Fruit fly (Drosophila melanogaster) whole organism, wandering third instar larva: ENCODE results near the gene drd.

Source experiments
- CG32264 ChIP-seq: fragments of 200-800 bp; sonication (Bioruptor generic); optimal IDR thresholded peaks from 2 replicates; lab custom pipeline; 2016; ENCODE audit warnings: missing biosample characterization, missing genetic modification characterization
- Dfd ChIP-seq: fragments of >200 bp; optimal IDR thresholded peaks from 2 replicates; lab custom pipeline; 2017; ENCODE audit warnings: missing biosample characterization, missing genetic modification characterization
- Hnf4 ChIP-seq: fragments of 200-800 bp; sonication (Bioruptor generic); optimal IDR thresholded peaks from 2 replicates; lab custom pipeline; 2016; ENCODE audit warnings: missing biosample characterization, mild to moderate bottlenecking, missing genetic modification characterization
- Hr78 ChIP-seq: fragments of >200 bp; optimal IDR thresholded peaks from 2 replicates; lab custom pipeline; 2017; ENCODE audit warnings: missing biosample characterization, missing genetic modification characterization
- br ChIP-seq: fragments of 200-800 bp; sonication (Bioruptor generic); optimal IDR thresholded peaks from 2 replicates; lab custom pipeline; 2016; ENCODE audit warnings: missing biosample characterization, missing genetic modification characterization
- dmrt93B ChIP-seq: fragments of 200-800 bp; sonication (Bioruptor generic); optimal IDR thresholded peaks from 2 replicates; lab custom pipeline; 2018; ENCODE audit warnings: missing biosample characterization, mild to moderate bottlenecking, missing genetic modification characterization
- dsf ChIP-seq: sonication (Bioruptor generic); optimal IDR thresholded peaks from 2 replicates; lab custom pipeline; 2016; ENCODE audit warnings: missing biosample characterization, missing genetic modification characterization, borderline replicate concordance
- foxo ChIP-seq, 2 experiments: fragments of 200-800 bp; sonication (Bioruptor generic); optimal IDR thresholded peaks; 2 replicates in 1 of 2; 3 replicates in 1 of 2; lab custom pipeline; 2016 to 2017; ENCODE audit warnings: missing biosample characterization in 2 of 2, missing genetic modification characterization in 2 of 2
- psq ChIP-seq: fragments of 200-800 bp; sonication (Bioruptor generic); optimal IDR thresholded peaks from 3 replicates; lab custom pipeline; 2017; ENCODE audit warnings: missing biosample characterization, mild to moderate bottlenecking, missing genetic modification characterization, moderate library complexity
- tai ChIP-seq: sonication (Bioruptor generic); optimal IDR thresholded peaks from 2 replicates; lab custom pipeline; 2016; ENCODE audit warnings: missing biosample characterization, missing genetic modification characterization
- usp ChIP-seq: fragments of >200 bp; optimal IDR thresholded peaks from 2 replicates; lab custom pipeline; 2017; ENCODE audit warnings: missing biosample characterization, missing genetic modification characterization

DNA sequence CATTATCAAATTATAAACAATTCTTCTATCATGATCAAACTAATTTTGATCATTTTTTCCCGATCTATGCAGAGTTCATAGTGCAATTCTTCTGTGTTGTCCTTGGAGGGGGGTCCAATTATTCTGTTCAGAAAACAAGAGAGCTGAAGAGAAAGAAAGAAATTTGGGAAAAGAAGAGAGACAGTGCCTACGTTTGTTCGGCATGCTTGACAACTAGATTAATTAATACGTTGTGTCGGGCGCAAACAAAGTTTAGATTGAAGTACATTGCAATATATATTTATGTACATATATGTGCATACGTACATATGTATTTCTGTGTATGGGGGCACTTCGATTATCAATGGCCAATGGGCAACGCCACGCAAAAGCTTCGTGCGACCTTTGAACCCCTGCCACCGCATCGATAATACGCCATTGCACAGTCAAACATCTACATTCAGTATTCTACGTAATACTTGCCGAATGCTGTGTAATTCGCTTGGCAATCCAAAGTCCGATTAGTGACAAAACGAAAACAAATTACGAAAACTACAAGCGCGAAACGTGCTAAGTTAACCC lies 47.9 kb upstream of the drd start:
- TF ChIP-seq tai (GFP tag; lab: Kevin White, UChicago) (no peak), Hnf4 (GFP tag; lab: Kevin White, UChicago) (peak; percentile 28), Dfd (GFP tag; lab: Kevin White, UChicago) (no peak), psq (GFP tag; lab: Kevin White, UChicago) (no peak), CG32264 (GFP tag; lab: Kevin White, UChicago) (no peak), dsf (GFP tag; lab: Kevin White, UChicago) (no peak), Hr78 (no peak), foxo (GFP tag; optimal IDR thresholded peaks at IDR 0.05; lab: Kevin White, UChicago) (no peak), usp (GFP tag; lab: Kevin White, UChicago) (no peak), br (no peak), dmrt93B (GFP tag; lab: Kevin White, UChicago) (no peak)
